Fruit fly (Drosophila melanogaster): Measurements from ENCODE around the gene CG7115.

Gene CG7115

DNA sequence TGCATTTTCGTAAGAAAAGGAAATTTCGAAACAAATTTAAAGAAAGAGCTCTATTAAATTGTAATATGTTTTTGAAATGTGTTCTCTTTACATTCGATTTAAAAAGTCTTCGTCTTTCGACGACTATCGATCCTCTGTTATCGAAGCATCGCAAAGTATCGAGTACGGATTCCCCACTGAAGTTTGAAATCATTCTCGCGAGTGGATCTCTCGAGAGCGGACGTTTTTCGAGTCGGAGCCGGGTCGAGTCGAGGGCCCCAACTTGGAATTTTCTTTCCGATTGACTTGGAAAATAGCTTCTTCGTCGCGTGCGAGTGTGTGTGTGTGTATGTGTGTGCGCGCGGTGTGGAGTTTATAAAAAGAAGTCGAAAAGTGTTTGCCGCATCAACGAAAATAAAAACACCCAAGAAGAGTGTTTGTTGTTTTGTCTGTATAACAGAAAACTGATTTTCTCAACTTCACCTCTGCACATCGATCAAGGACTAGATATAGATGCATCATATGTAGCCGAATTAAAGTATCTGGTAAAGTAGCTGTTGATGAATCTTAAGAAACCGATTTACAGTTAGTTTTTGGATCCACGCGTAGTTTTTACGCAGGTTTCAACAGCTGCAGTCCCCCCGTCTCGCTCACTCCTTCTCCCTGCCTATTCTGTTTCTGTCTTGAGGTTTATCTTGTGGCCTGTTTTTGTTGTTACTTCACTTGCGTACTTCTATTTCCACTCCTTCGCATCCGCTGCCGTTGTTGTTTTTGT, 9.5 kb upstream of the CG7115 start, which contains the start of gene LanB1 (continued):
- TF ChIP-seq Ada2b (GFP tag; IDR thresholded peaks at IDR 0.05) = no peak
- TF ChIP-seq CG34376 (GFP tag; optimal IDR thresholded peaks at IDR 0.05) = no peak
- TF ChIP-seq CG31388 (GFP tag; optimal IDR thresholded peaks at IDR 0.05) = no peak
- no peak for TF ChIP-seq gsb (GFP tag; IDR thresholded peaks at IDR 0.05)
- TF ChIP-seq dpn (GFP tag; optimal IDR thresholded peaks at IDR 0.05) = no peak
- TF ChIP-seq CG9876 (GFP tag; optimal IDR thresholded peaks at IDR 0.05) = no peak
- no peak for TF ChIP-seq CG3847 (GFP tag; IDR thresholded peaks at IDR 0.05)
- TF ChIP-seq wor (GFP tag; IDR thresholded peaks at IDR 0.05) = no peak
- no peak for TF ChIP-seq Sox100B (GFP tag; optimal IDR thresholded peaks at IDR 0.05)
- TF ChIP-seq slp2 (GFP tag; optimal IDR thresholded peaks at IDR 0.05) = no peak
- TF ChIP-seq Deaf1 (tag; optimal IDR thresholded peaks at IDR 0.05) = peak; percentile 28
- TF ChIP-seq GATAe (GFP tag; conservative IDR thresholded peaks at IDR 0.05) = no peak
- no peak for TF ChIP-seq HLH3B (GFP tag; IDR thresholded peaks at IDR 0.05)
- no peak for TF ChIP-seq CG14667 (GFP tag; IDR thresholded peaks at IDR 0.05)
- TF ChIP-seq sisA (GFP tag; IDR thresholded peaks at IDR 0.05) = no peak
- no peak for TF ChIP-seq CG31224 (GFP tag; IDR thresholded peaks at IDR 0.05)
- no peak for TF ChIP-seq CG14050 (GFP tag; IDR thresholded peaks at IDR 0.05)
- no peak for TF ChIP-seq gcm2 (GFP tag; optimal IDR thresholded peaks at IDR 0.05)
- no peak for TF ChIP-seq Dek (tag; optimal IDR thresholded peaks at IDR 0.05)
- TF ChIP-seq CG7839 (tag; optimal IDR thresholded peaks at IDR 0.05) = no peak
- TF ChIP-seq Ets65A (GFP tag) = no peak
- TF ChIP-seq Lhr (GFP tag; optimal IDR thresholded peaks at IDR 0.05) = no peak
- TF ChIP-seq CG43689 (GFP tag; IDR thresholded peaks at IDR 0.05) = no peak
- no peak; the same call in 2 of the 3 replicates for TF ChIP-seq mld (GFP tag; IDR thresholded peaks at IDR 0.05; ENCODE audit: partially characterized antibody)
- no peak for TF ChIP-seq CG8290 (GFP tag; optimal IDR thresholded peaks at IDR 0.05)
- TF ChIP-seq CG8290 (tag; optimal IDR thresholded peaks at IDR 0.05) = peak in 1 of 2 experiments; percentile 57
- TF ChIP-seq CG17612 (GFP tag; IDR thresholded peaks at IDR 0.05) = no peak
- no peak for TF ChIP-seq CG13424 (tag; optimal IDR thresholded peaks at IDR 0.05)
- no peak for TF ChIP-seq CG7786 (GFP tag; optimal IDR thresholded peaks at IDR 0.05)
- peak; percentile 34 for TF ChIP-seq CG17385 (GFP tag; optimal IDR thresholded peaks at IDR 0.05)
- no peak for TF ChIP-seq run (tag; optimal IDR thresholded peaks at IDR 0.05)
- TF ChIP-seq CG12236 (GFP tag; optimal IDR thresholded peaks at IDR 0.05) = no peak
- peak; percentile 31 for TF ChIP-seq CG2116 (GFP tag; optimal IDR thresholded peaks at IDR 0.05)
- TF ChIP-seq H2.0 (GFP tag; IDR thresholded peaks at IDR 0.05) = no peak
- TF ChIP-seq CG2199 (GFP tag; IDR thresholded peaks at IDR 0.05) = peak; percentile 45; the same call in 2 of the 3 replicates
- no peak for TF ChIP-seq Vsx1 (GFP tag; optimal IDR thresholded peaks at IDR 0.05)
- no peak for TF ChIP-seq sim (GFP tag; IDR thresholded peaks at IDR 0.05)
- TF ChIP-seq twi (tag; optimal IDR thresholded peaks at IDR 0.05) = peak; percentile 44
- TF ChIP-seq crc (GFP tag; optimal IDR thresholded peaks at IDR 0.05) = no peak
- TF ChIP-seq p53 (GFP tag; optimal IDR thresholded peaks at IDR 0.05) = no peak
- TF ChIP-seq vfl (GFP tag; optimal IDR thresholded peaks at IDR 0.05) = no peak
- TF ChIP-seq usp (GFP tag; optimal IDR thresholded peaks at IDR 0.05) = no peak
- TF ChIP-seq CG1233 (GFP tag; optimal IDR thresholded peaks at IDR 0.05) = no peak
- no peak for TF ChIP-seq Doc2 (GFP tag; IDR thresholded peaks at IDR 0.05)
